Fruit fly (Drosophila melanogaster) whole organism, larva: ENCODE results near the gene mio.
A peak's percentile ranks its signal among the peaks of the same experiment; 100 is the strongest.

Experiments
- noc ChIP-seq: fragments of 200-800 bp; sonication (Bioruptor generic); optimal IDR thresholded peaks from 3 replicates; lab custom pipeline; 2019; ENCODE audit warnings: missing biosample characterization, mild to moderate bottlenecking, missing genetic modification characterization, moderate library complexity

The mio gene

dm6 chr2L:2197475-2198118 is 19.5 kb upstream of the mio start, which contains the start of gene COX7AL2:
TSS of gene COX7AL2 (minus strand) at chr2L:2197912.
- no peak for TF ChIP-seq noc (tag; lab: Kevin White, UChicago)

dm6 chr2L:2198119-2198494 is 19.0 kb upstream of the mio start:
- TF ChIP-seq noc (tag; lab: Kevin White, UChicago): no peak

dm6 chr2L:2198613-2199432 is 18.3 kb upstream of the mio start:
- peak; percentile 56 for TF ChIP-seq noc (tag; lab: Kevin White, UChicago)

- TF ChIP-seq noc (tag; lab: Kevin White, UChicago): no peak
These were observed 17.7 kb upstream of the mio start for dm6 chr2L:2199433-2199796.

- no peak for TF ChIP-seq noc (tag; lab: Kevin White, UChicago)
These were observed 16.7 kb upstream of the mio start for dm6 chr2L:2200136-2201036.

dm6 chr2L:2201107-2201561 is 16.0 kb upstream of the mio start:
- no peak for TF ChIP-seq noc (tag; lab: Kevin White, UChicago)

dm6 chr2L:2202018-2202852 is 14.9 kb upstream of the mio start:
- no peak for TF ChIP-seq noc (tag; lab: Kevin White, UChicago)

- TF ChIP-seq noc (tag; lab: Kevin White, UChicago): no peak
These were observed 14.0 kb upstream of the mio start for dm6 chr2L:2202853-2203717.

dm6 chr2L:2206066-2206465 is 11.0 kb upstream of the mio start, which contains the start of gene CG31668:
TSS of gene CG31668 (minus strand) at chr2L:2206166.
- TF ChIP-seq noc (tag; lab: Kevin White, UChicago): no peak

dm6 chr2L:2209002-2209401 is 8.1 kb upstream of the mio start, which contains the start of gene CG33124:
TSS of gene CG33124 (minus strand) at chr2L:2209102.
- TF ChIP-seq noc (tag; lab: Kevin White, UChicago): no peak

- TF ChIP-seq noc (tag; lab: Kevin White, UChicago): no peak
These were observed 4.6 kb upstream of the mio start, which contains the start of gene CG15385 for dm6 chr2L:2212478-2212877. TSS of gene CG15385 (minus strand) at chr2L:2212571.

dm6 chr2L:2214004-2214403 is 3.1 kb upstream of the mio start, which contains the start of the genes Uch and CG34174:
TSS of gene Uch (minus strand) at chr2L:2214211.
TSS of gene CG34174 (plus strand) at chr2L:2214266.
- TF ChIP-seq noc (tag; lab: Kevin White, UChicago): peak; percentile 5

- no peak for TF ChIP-seq noc (tag; lab: Kevin White, UChicago)
These were observed 1.0 kb upstream of the mio start, which contains the start of gene daed for dm6 chr2L:2216065-2216464. TSS of gene daed (minus strand) at chr2L:2216311.
